Worm (Caenorhabditis elegans): ENCODE results near the gene srd-26.

DNA sequence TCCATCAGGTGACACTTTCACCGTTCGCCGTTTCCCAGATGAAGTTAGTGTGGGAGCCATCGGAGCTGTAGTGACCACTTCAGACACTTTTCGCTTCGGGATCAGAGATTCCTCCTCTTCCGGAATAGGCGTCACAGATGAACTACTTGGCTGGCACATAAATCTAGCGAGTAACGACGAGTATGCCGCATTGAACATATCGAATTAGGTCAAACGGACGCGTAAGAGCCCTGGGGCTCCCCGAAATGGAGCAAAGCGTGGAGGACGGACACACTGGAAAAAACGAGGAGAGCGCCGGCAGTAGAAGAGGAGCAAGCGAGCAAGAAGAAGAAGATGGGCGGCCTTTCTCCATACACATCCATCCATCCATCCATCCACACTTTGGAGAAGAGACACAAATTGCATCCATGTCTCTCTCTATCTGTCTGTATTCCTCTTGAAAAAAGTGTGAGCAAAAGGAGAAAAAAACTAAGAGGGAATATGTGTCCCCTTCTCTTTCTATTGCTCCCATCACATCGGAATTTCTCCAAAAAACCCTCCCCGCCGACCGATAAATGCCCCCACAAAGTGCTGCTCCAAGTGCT, 36.4 kb downstream of the srd-26 start:
- TF ChIP-seq nhr-179 (tag; optimal IDR thresholded peaks at IDR 0.05): no peak
- TF ChIP-seq sptf-2 (GFP tag; optimal IDR thresholded peaks at IDR 0.05): no peak
- TF ChIP-seq lin-40 (tag; optimal IDR thresholded peaks at IDR 0.05): no peak
- TF ChIP-seq snpc-4 (GFP tag; optimal IDR thresholded peaks at IDR 0.05): no peak
- TF ChIP-seq snpc-4 (tag; optimal IDR thresholded peaks at IDR 0.05): no peak
- TF ChIP-seq bed-1 (GFP tag; IDR thresholded peaks at IDR 0.05): no peak
- no peak for TF ChIP-seq lir-1 (GFP tag; conservative IDR thresholded peaks at IDR 0.05)
- TF ChIP-seq attf-3 (GFP tag; conservative IDR thresholded peaks at IDR 0.05): no peak
- TF ChIP-seq him-1 (tag; optimal IDR thresholded peaks at IDR 0.05): no peak
- TF ChIP-seq madf-10 (tag; optimal IDR thresholded peaks at IDR 0.05): no peak
- TF ChIP-seq sdz-38 (tag; optimal IDR thresholded peaks at IDR 0.05): no peak
- TF ChIP-seq ekl-4 (GFP tag; IDR thresholded peaks at IDR 0.05): no peak
- no peak for TF ChIP-seq lin-35 (GFP tag; optimal IDR thresholded peaks at IDR 0.05)

All from whole organism, young adult.